Fruit fly (Drosophila melanogaster) whole organism, embryonic: ENCODE measurements around the gene CG43095.

ENCODE experiments used
- Abd-B ChIP-seq: fragments of 200-800 bp; sonication (Bioruptor generic); optimal IDR thresholded peaks from 2 replicates; lab custom pipeline; 2018; ENCODE audit warnings: missing biosample characterization, mild to moderate bottlenecking, missing genetic modification characterization, moderate library complexity
- Ada2b ChIP-seq: fragments of 200-800 bp; sonication (Bioruptor generic); IDR thresholded peaks from 2 replicates; pipeline ENCODE4 v1.3.6; 2022; ENCODE audit warnings: missing biosample characterization, missing genetic modification characterization
- BEAF-32 ChIP-seq: fragments of 200-800 bp; sonication (Bioruptor generic); optimal IDR thresholded peaks from 3 replicates; lab custom pipeline; 2017; ENCODE audit warnings: missing biosample characterization, missing genetic modification characterization, mild to moderate bottlenecking, moderate library complexity, missing genetic modification reagents
- CG1024 ChIP-seq: fragments of 200-800 bp; sonication (Bioruptor generic); IDR thresholded peaks from 2 replicates; pipeline ENCODE4 v1.3.6; 2022; ENCODE audit warnings: missing biosample characterization, missing genetic modification characterization
- CG10267 ChIP-seq: fragments of 200-800 bp; sonication (Bioruptor generic); optimal IDR thresholded peaks from 2 replicates; lab custom pipeline; 2018; ENCODE audit warnings: missing biosample characterization, mild to moderate bottlenecking, missing genetic modification characterization, moderate library complexity
- CG10321 ChIP-seq: fragments of 200-800 bp; sonication (Bioruptor generic); IDR thresholded peaks from 2 replicates; pipeline ENCODE4 v1.3.6; 2022; ENCODE audit warnings: missing biosample characterization, missing genetic modification characterization
- CG10366 ChIP-seq: fragments of 200-800 bp; sonication (Bioruptor generic); IDR thresholded peaks from 2 replicates; pipeline ENCODE4 v1.3.6; 2022; ENCODE audit warnings: missing biosample characterization, missing genetic modification characterization
- CG11695 ChIP-seq: fragments of 200-800 bp; sonication (Bioruptor generic); IDR thresholded peaks from 3 replicates; pipeline ENCODE4 v1.3.6; 2022; ENCODE audit warnings: missing biosample characterization, missing genetic modification characterization
- CG11696 ChIP-seq: fragments of 200-800 bp; sonication (Bioruptor generic); IDR thresholded peaks from 2 replicates; pipeline ENCODE4 v1.3.6; 2022; ENCODE audit warnings: missing biosample characterization, missing genetic modification characterization
- CG12659 ChIP-seq: fragments of 200-800 bp; sonication (Bioruptor generic); optimal IDR thresholded peaks from 3 replicates; lab custom pipeline; 2017; ENCODE audit warnings: mild to moderate bottlenecking, missing biosample characterization, missing genetic modification reagents, missing genetic modification characterization
- CG17186 ChIP-seq: fragments of 200-800 bp; sonication (Bioruptor generic); optimal IDR thresholded peaks from 3 replicates; lab custom pipeline; 2017; ENCODE audit warnings: missing biosample characterization, missing genetic modification reagents, missing genetic modification characterization
- CG17612 ChIP-seq: fragments of 200-800 bp; sonication (Bioruptor generic); IDR thresholded peaks from 2 replicates; pipeline ENCODE4 v1.3.6; 2022; ENCODE audit warnings: missing biosample characterization, missing genetic modification characterization
- CG2199 ChIP-seq: fragments of 200-800 bp; sonication (Bioruptor generic); IDR thresholded peaks from 3 replicates; pipeline ENCODE4 v1.3.6; 2022; ENCODE audit warnings: missing biosample characterization, missing genetic modification characterization
- CG2889 ChIP-seq: fragments of 200-800 bp; sonication (Bioruptor generic); IDR thresholded peaks from 3 replicates; pipeline ENCODE4 v1.3.6; 2022; ENCODE audit warnings: missing biosample characterization, missing genetic modification characterization
- CG3847 ChIP-seq: fragments of 200-800 bp; sonication (Bioruptor generic); IDR thresholded peaks from 2 replicates; pipeline ENCODE4 v1.3.6; 2022; ENCODE audit warnings: missing biosample characterization, missing genetic modification characterization
- CG5245 ChIP-seq: fragments of 200-800 bp; sonication (Bioruptor generic); optimal IDR thresholded peaks from 3 replicates; lab custom pipeline; 2016; ENCODE audit warnings: missing biosample characterization, missing genetic modification characterization
- CG5953 ChIP-seq: fragments of 200-800 bp; sonication (Bioruptor generic); IDR thresholded peaks from 2 replicates; pipeline ENCODE4 v1.3.6; 2022; ENCODE audit warnings: missing biosample characterization, missing genetic modification characterization
- CG6254 ChIP-seq: fragments of 200-800 bp; sonication (Bioruptor generic); optimal IDR thresholded peaks from 3 replicates; lab custom pipeline; 2017; ENCODE audit warnings: mild to moderate bottlenecking, missing biosample characterization, missing genetic modification reagents, missing genetic modification characterization
- CG6654 ChIP-seq: fragments of 200-800 bp; sonication (Bioruptor generic); optimal IDR thresholded peaks from 2 replicates; lab custom pipeline; 2017; ENCODE audit warnings: missing biosample characterization, mild to moderate bottlenecking, missing genetic modification characterization
- CG6683 ChIP-seq: fragments of 200-800 bp; sonication (Bioruptor generic); optimal IDR thresholded peaks from 2 replicates; lab custom pipeline; 2017; ENCODE audit warnings: missing biosample characterization, mild to moderate bottlenecking, missing genetic modification characterization, missing genetic modification reagents
- CG8290 ChIP-seq, 3 experiments: fragments of 200-800 bp; sonication (Bioruptor generic); optimal IDR thresholded peaks; 2 replicates each; lab custom pipeline; 2016 to 2019; ENCODE audit warnings: missing biosample characterization in 3 of 3, missing genetic modification characterization in 3 of 3, mild to moderate bottlenecking in 2 of 3, moderate library complexity in 1 of 3
- CG8765 ChIP-seq: fragments of 200-800 bp; sonication (Bioruptor generic); IDR thresholded peaks from 2 replicates; pipeline ENCODE4 v1.3.6; 2022; ENCODE audit warnings: missing biosample characterization, missing genetic modification characterization
- Drgx ChIP-seq: fragments of 200-800 bp; sonication (Bioruptor generic); IDR thresholded peaks from 2 replicates; pipeline ENCODE4 v1.3.6; 2022; ENCODE audit warnings: missing biosample characterization, missing genetic modification characterization
- Gug ChIP-seq: fragments of 200-800 bp; sonication (Bioruptor generic); IDR thresholded peaks from 4 replicates; pipeline ENCODE4 v1.3.6; 2022; ENCODE audit warnings: missing biosample characterization, missing genetic modification characterization
- HLH54F ChIP-seq: fragments of 200-800 bp; sonication (Bioruptor generic); optimal IDR thresholded peaks from 3 replicates; lab custom pipeline; 2016; ENCODE audit warnings: missing biosample characterization, missing genetic modification characterization
- HLHmδ ChIP-seq: fragments of 200-800 bp; sonication (Bioruptor generic); optimal IDR thresholded peaks from 2 replicates; lab custom pipeline; 2018; ENCODE audit warnings: missing biosample characterization, mild to moderate bottlenecking, missing genetic modification characterization, moderate library complexity
- Hmx ChIP-seq: fragments of 200-800 bp; sonication (Bioruptor generic); optimal IDR thresholded peaks from 2 replicates; lab custom pipeline; 2016; ENCODE audit warnings: missing biosample characterization, missing genetic modification characterization
- Max ChIP-seq: fragments of 200-800 bp; sonication (Bioruptor generic); optimal IDR thresholded peaks from 2 replicates; lab custom pipeline; 2016; ENCODE audit warnings: missing biosample characterization, mild to moderate bottlenecking, missing genetic modification characterization
- NFAT ChIP-seq: fragments of 200-800 bp; sonication (Bioruptor generic); IDR thresholded peaks from 2 replicates; pipeline ENCODE4 v1.3.6; 2022; ENCODE audit warnings: missing biosample characterization, missing genetic modification characterization
- NK7.1 ChIP-seq: fragments of 200-800 bp; sonication (Bioruptor generic); optimal IDR thresholded peaks from 3 replicates; lab custom pipeline; 2016; ENCODE audit warnings: missing biosample characterization, missing genetic modification characterization
- Side ChIP-seq: fragments of 200-800 bp; sonication (Bioruptor generic); optimal IDR thresholded peaks from 2 replicates; lab custom pipeline; 2016; ENCODE audit warnings: missing biosample characterization, missing genetic modification characterization
- Xrp1 ChIP-seq: fragments of 200-800 bp; sonication (Bioruptor generic); IDR thresholded peaks from 2 replicates; pipeline ENCODE4 v1.3.6; 2022; ENCODE audit warnings: missing biosample characterization, missing genetic modification characterization
- YL-1 ChIP-seq: fragments of 200-800 bp; sonication (Bioruptor generic); optimal IDR thresholded peaks from 3 replicates; lab custom pipeline; 2017; ENCODE audit warnings: missing biosample characterization, mild to moderate bottlenecking, missing genetic modification characterization
- abd-A ChIP-seq: fragments of 200-800 bp; sonication (Bioruptor generic); optimal IDR thresholded peaks from 3 replicates; lab custom pipeline; 2019; ENCODE audit warnings: missing biosample characterization, mild to moderate bottlenecking, missing genetic modification characterization, moderate library complexity
- al ChIP-seq: fragments of 200-800 bp; sonication (Bioruptor generic); IDR thresholded peaks from 2 replicates; pipeline ENCODE4 v1.3.6; 2022; ENCODE audit warnings: missing biosample characterization, missing genetic modification characterization
- btn ChIP-seq: fragments of 200-800 bp; sonication (Bioruptor generic); optimal IDR thresholded peaks from 2 replicates; lab custom pipeline; 2016; ENCODE audit warnings: missing biosample characterization, missing genetic modification characterization
- cato ChIP-seq: fragments of 200-800 bp; sonication (Bioruptor generic); optimal IDR thresholded peaks from 2 replicates; lab custom pipeline; 2016; ENCODE audit warnings: missing biosample characterization, missing genetic modification characterization, borderline replicate concordance
- cg ChIP-seq: fragments of 200-800 bp; sonication (Bioruptor generic); optimal IDR thresholded peaks from 3 replicates; lab custom pipeline; 2019; ENCODE audit warnings: missing biosample characterization, mild to moderate bottlenecking, missing genetic modification characterization, moderate library complexity
- ci ChIP-seq: fragments of 200-800 bp; sonication (Bioruptor generic); IDR thresholded peaks from 3 replicates; pipeline ENCODE4 v1.3.6; 2022; ENCODE audit warnings: missing biosample characterization, missing genetic modification characterization
- dan ChIP-seq: fragments of 200-800 bp; sonication (Bioruptor generic); IDR thresholded peaks from 2 replicates; pipeline ENCODE4 v1.3.6; 2022; ENCODE audit warnings: missing biosample characterization, missing genetic modification characterization
- dmrt11E ChIP-seq: fragments of 200-800 bp; sonication (Bioruptor generic); optimal IDR thresholded peaks from 3 replicates; lab custom pipeline; 2018; ENCODE audit warnings: missing biosample characterization, mild to moderate bottlenecking, missing genetic modification characterization, moderate library complexity
- dmrt99B ChIP-seq: fragments of 200-800 bp; sonication (Bioruptor generic); optimal IDR thresholded peaks from 2 replicates; lab custom pipeline; 2018; ENCODE audit warnings: missing biosample characterization, mild to moderate bottlenecking, missing genetic modification characterization, moderate library complexity
- esg ChIP-seq: fragments of 200-800 bp; sonication (Bioruptor generic); conservative IDR thresholded peaks from 2 replicates; pipeline ENCODE4 v1.3.6; 2022; ENCODE audit warnings: missing biosample characterization, missing genetic modification characterization
- hkb ChIP-seq, 2 experiments: fragments of 200-800 bp in 1 of 2; fragments of >200 bp in 1 of 2; sonication (Bioruptor generic) in 1 of 2; IDR thresholded peaks in 1 of 2; optimal IDR thresholded peaks in 1 of 2; 2 replicates each; pipeline versions ENCODE4 v1.3.6 to Lab custom; 2017 to 2022; ENCODE audit warnings: missing biosample characterization in 1 of 2, missing genetic modification characterization in 1 of 2
- insv ChIP-seq, 2 experiments: fragments of 200-800 bp; sonication (Bioruptor generic); optimal IDR thresholded peaks; 3 replicates each; lab custom pipeline; 2016 to 2018; ENCODE audit warnings: missing biosample characterization in 2 of 2, missing genetic modification characterization in 2 of 2
- klu ChIP-seq: fragments of 200-800 bp; sonication (Bioruptor generic); IDR thresholded peaks from 2 replicates; pipeline ENCODE4 v1.3.6; 2022; ENCODE audit warnings: missing biosample characterization, missing genetic modification characterization
- lilli ChIP-seq: fragments of 200-800 bp; sonication (Bioruptor generic); optimal IDR thresholded peaks from 3 replicates; lab custom pipeline; 2016; ENCODE audit warnings: missing biosample characterization, missing genetic modification characterization
- nerfin-1 ChIP-seq: fragments of 200-800 bp; sonication (Bioruptor generic); optimal IDR thresholded peaks from 3 replicates; lab custom pipeline; 2019; ENCODE audit warnings: missing biosample characterization, mild to moderate bottlenecking, missing genetic modification characterization, moderate library complexity
- sim ChIP-seq: fragments of 200-800 bp; sonication (Bioruptor generic); IDR thresholded peaks from 2 replicates; pipeline ENCODE4 v1.3.6; 2022; ENCODE audit warnings: missing biosample characterization, missing genetic modification characterization
- slbo ChIP-seq: fragments of 200-800 bp; sonication (Bioruptor generic); IDR thresholded peaks from 2 replicates; pipeline ENCODE4 v1.3.6; 2022; ENCODE audit warnings: missing biosample characterization, missing genetic modification characterization
- trem ChIP-seq: fragments of 200-800 bp; optimal IDR thresholded peaks from 3 replicates; lab custom pipeline; 2019; ENCODE audit warnings: missing biosample characterization, mild to moderate bottlenecking, missing genetic modification characterization, moderate library complexity

The CG43095 gene

dm6 chr3R:22751111-22751510, 20.5 kb downstream of the CG43095 start:
- TF ChIP-seq CG2199 (GFP tag; lab: Robert Waterston, UW) (no peak), Xrp1 (GFP tag; lab: Robert Waterston, UW) (0 out of 2 replicates have a peak, but pooled peaks have one; percentile 19), CG3847 (GFP tag; lab: Robert Waterston, UW) (no peak), esg (GFP tag; lab: Robert Waterston, UW) (no peak), hkb (optimal IDR thresholded peaks at IDR 0.05; lab: Kevin White, UChicago) (no peak), hkb (GFP tag; IDR thresholded peaks at IDR 0.05; lab: Robert Waterston, UW) (peak; percentile 35; the same call in 1 of the 2 replicates), slbo (GFP tag; lab: Robert Waterston, UW) (peak; percentile 15; the same call in 1 of the 2 replicates), Drgx (GFP tag; lab: Robert Waterston, UW) (0 out of 2 replicates have a peak, but pooled peaks have one; percentile 28), CG11696 (peak; percentile 57), CG17186 (GFP tag; lab: Kevin White, UChicago) (no peak), CG6683 (no peak), CG12659 (GFP tag; lab: Kevin White, UChicago) (no peak), Ada2b (GFP tag; lab: Robert Waterston, UW) (peak; percentile 23; the same call in 1 of the 2 replicates), btn (GFP tag; lab: Kevin White, UChicago) (no peak), klu (GFP tag; lab: Robert Waterston, UW) (no peak), CG17612 (GFP tag; lab: Robert Waterston, UW) (no peak), CG8765 (GFP tag; lab: Robert Waterston, UW) (no peak), dmrt99B (tag; lab: Kevin White, UChicago) (no peak), Gug (GFP tag; lab: Robert Waterston, UW) (no peak), trem (tag; lab: Kevin White, UChicago) (no peak), CG1024 (GFP tag; lab: Robert Waterston, UW) (no peak), CG10366 (no peak), Hmx (GFP tag; lab: Kevin White, UChicago) (no peak), YL-1 (GFP tag; lab: Kevin White, UChicago) (no peak), CG8290 (GFP tag; optimal IDR thresholded peaks at IDR 0.05; lab: Kevin White, UChicago) (no peak), CG8290 (tag; optimal IDR thresholded peaks at IDR 0.05; lab: Kevin White, UChicago) (peak in 1 of 2 experiments; percentile 5), CG10321 (GFP tag; lab: Robert Waterston, UW) (no peak), CG5245 (GFP tag; lab: Kevin White, UChicago) (no peak), Side (no peak), CG11695 (GFP tag; lab: Robert Waterston, UW) (0 out of 3 replicates have a peak, but pooled peaks have one; percentile 17), al (GFP tag; lab: Robert Waterston, UW) (no peak), CG2889 (GFP tag; lab: Robert Waterston, UW) (no peak), dan (GFP tag; lab: Robert Waterston, UW) (no peak), abd-A (tag; lab: Kevin White, UChicago) (no peak), CG5953 (GFP tag; lab: Robert Waterston, UW) (no peak), dmrt11E (no peak), lilli (no peak), CG6254 (no peak), cg (peak; percentile 60), CG6654 (GFP tag; lab: Kevin White, UChicago) (no peak), sim (no peak), CG10267 (tag; lab: Kevin White, UChicago) (no peak), nerfin-1 (peak; percentile 15), cato (GFP tag; lab: Kevin White, UChicago) (no peak), insv (GFP tag; optimal IDR thresholded peaks at IDR 0.05; lab: Kevin White, UChicago) (no peak), BEAF-32 (GFP tag; lab: Kevin White, UChicago) (no peak), NFAT (GFP tag; lab: Robert Waterston, UW) (no peak), HLHmδ (GFP tag; lab: Kevin White, UChicago) (no peak), ci (GFP tag; lab: Robert Waterston, UW) (peak; percentile 5; the same call in 1 of the 3 replicates), HLH54F (GFP tag; lab: Kevin White, UChicago) (no peak), Abd-B (GFP tag; lab: Kevin White, UChicago) (no peak), Max (GFP tag; lab: Kevin White, UChicago) (no peak), NK7.1 (no peak)
